Worm (Caenorhabditis elegans): ENCODE data around the gene srz-59.

- no peak for TF ChIP-seq sea-1 (GFP tag; conservative IDR thresholded peaks at IDR 0.05)
- no peak for TF ChIP-seq ama-1 (optimal IDR thresholded peaks at IDR 0.05)
- TF ChIP-seq ceh-36 (tag; optimal IDR thresholded peaks at IDR 0.05), result no peak
Observed at ce11 chrIV:14177058-14177457, 45.2 kb downstream of the srz-59 start, which contains the start of gene R05A10.2.
